Worm (Caenorhabditis elegans) whole organism, young adult: ENCODE data around the gene T14G10.8.

ENCODE experiments used
- B0019.2 ChIP-seq: fragments of 200-800 bp; sonication (Bioruptor generic); conservative IDR thresholded peaks from 2 replicates; pipeline ENCODE4 v1.3.6; 2022; ENCODE audit warnings: missing genetic modification reagents, missing genetic modification characterization, missing compliant biosample characterization
- F33H1.4 ChIP-seq: fragments of 200-800 bp; sonication (Bioruptor generic); IDR thresholded peaks from 2 replicates; pipeline ENCODE4 v1.3.6; 2022; ENCODE audit warnings: missing genetic modification reagents, missing genetic modification characterization, missing compliant biosample characterization
- F57C9.4 ChIP-seq: sonication (generic microtip); optimal IDR thresholded peaks from 2 replicates; lab custom pipeline; 2017; ENCODE audit warnings: mild to moderate bottlenecking, missing genetic modification characterization, missing compliant biosample characterization
- K11D2.4 ChIP-seq: fragments of 200-800 bp; sonication (Bioruptor generic); IDR thresholded peaks from 2 replicates; pipeline ENCODE4 v1.3.6; 2022; ENCODE audit warnings: missing genetic modification reagents, missing genetic modification characterization, missing compliant biosample characterization
- Y53F4B.3 ChIP-seq: fragments of 200-800 bp; sonication (Bioruptor generic); IDR thresholded peaks from 2 replicates; pipeline ENCODE4 v1.3.6; 2022; ENCODE audit warnings: missing genetic modification reagents, missing genetic modification characterization, missing compliant biosample characterization
- Y56A3A.18 ChIP-seq: fragments of 200-800 bp; sonication (Bioruptor generic); IDR thresholded peaks from 2 replicates; pipeline ENCODE4 v1.3.6; 2022; ENCODE audit warnings: missing genetic modification reagents, missing genetic modification characterization, missing compliant biosample characterization
- Y95B8A.8 ChIP-seq: fragments of 200-800 bp; sonication (Bioruptor generic); IDR thresholded peaks from 2 replicates; pipeline ENCODE4 v1.3.6; 2022; ENCODE audit warnings: missing genetic modification reagents, missing genetic modification characterization, missing compliant biosample characterization
- aptf-2 ChIP-seq: fragments of 200-800 bp; sonication (Bioruptor generic); conservative IDR thresholded peaks from 2 replicates; pipeline ENCODE4 v1.3.6; 2022; ENCODE audit warnings: missing genetic modification reagents, missing genetic modification characterization, missing compliant biosample characterization
- attf-3 ChIP-seq: fragments of 200-800 bp; sonication (Bioruptor generic); conservative IDR thresholded peaks from 2 replicates; pipeline ENCODE4 v1.3.6; 2022; ENCODE audit warnings: missing genetic modification reagents, missing genetic modification characterization, missing compliant biosample characterization
- ceh-79 ChIP-seq: sonication (generic microtip); optimal IDR thresholded peaks from 2 replicates; lab custom pipeline; 2017; ENCODE audit warnings: mild to moderate bottlenecking, missing genetic modification characterization, missing compliant biosample characterization
- die-1 ChIP-seq: sonication (generic microtip); optimal IDR thresholded peaks from 2 replicates; lab custom pipeline; 2016; ENCODE audit warnings: missing genotype, mild to moderate bottlenecking, missing genetic modification characterization, missing compliant biosample characterization
- egrh-3 ChIP-seq: fragments of 200-800 bp; sonication (Bioruptor generic); IDR thresholded peaks from 2 replicates; pipeline ENCODE4 v1.3.6; 2022; ENCODE audit warnings: missing genetic modification reagents, missing genetic modification characterization, missing compliant biosample characterization
- hlh-12 ChIP-seq: sonication (generic microtip); optimal IDR thresholded peaks from 2 replicates; lab custom pipeline; 2016; ENCODE audit warnings: missing genetic modification characterization, missing compliant biosample characterization
- hlh-26 ChIP-seq: fragments of 200-800 bp; sonication (Bioruptor generic); conservative IDR thresholded peaks from 2 replicates; pipeline ENCODE4 v1.3.6; 2022; ENCODE audit warnings: missing genetic modification reagents, missing genetic modification characterization, missing compliant biosample characterization
- hmg-20 ChIP-seq: fragments of 200-800 bp; sonication (Bioruptor generic); IDR thresholded peaks from 2 replicates; pipeline ENCODE4 v1.3.6; 2022; ENCODE audit warnings: missing genetic modification reagents, missing genetic modification characterization, missing compliant biosample characterization
- let-526 ChIP-seq: fragments of 200-800 bp; sonication (Bioruptor generic); IDR thresholded peaks from 2 replicates; pipeline ENCODE4 v1.3.6; 2022; ENCODE audit warnings: missing genetic modification reagents, missing genetic modification characterization, missing compliant biosample characterization
- let-607 ChIP-seq, 2 experiments: fragments of 200-800 bp in 1 of 2; sonication (Bioruptor generic) in 1 of 2; sonication (generic microtip) in 1 of 2; optimal IDR thresholded peaks; 2 replicates each; lab custom pipeline; 2016 to 2018; ENCODE audit warnings: mild to moderate bottlenecking in 2 of 2, missing compliant biosample characterization in 2 of 2, missing genetic modification characterization in 2 of 2, moderate library complexity in 2 of 2, missing genotype in 1 of 2
- lin-40 ChIP-seq: sonication (generic microtip); optimal IDR thresholded peaks from 2 replicates; lab custom pipeline; 2016; ENCODE audit warnings: missing genetic modification characterization, mild to moderate bottlenecking, missing compliant biosample characterization, missing genotype, missing genetic modification reagents
- lsl-1 ChIP-seq: fragments of 200-800 bp; sonication (Bioruptor generic); optimal IDR thresholded peaks from 2 replicates; lab custom pipeline; 2018; ENCODE audit warnings: mild to moderate bottlenecking, missing genetic modification characterization, moderate library complexity, missing compliant biosample characterization
- madf-6 ChIP-seq: fragments of 200-800 bp; sonication (Bioruptor generic); IDR thresholded peaks from 2 replicates; pipeline ENCODE4 v1.3.6; 2022; ENCODE audit warnings: missing genetic modification reagents, missing genetic modification characterization, missing compliant biosample characterization
- mes-4 ChIP-seq: sonication (generic microtip); optimal IDR thresholded peaks from 2 replicates; lab custom pipeline; 2016; ENCODE audit warnings: missing genotype, missing genetic modification characterization, missing compliant biosample characterization
- mxl-1 ChIP-seq: sonication (generic microtip); optimal IDR thresholded peaks from 2 replicates; lab custom pipeline; 2016; ENCODE audit warnings: missing genetic modification characterization, missing compliant biosample characterization
- nfya-1 ChIP-seq: sonication (generic microtip); optimal IDR thresholded peaks from 2 replicates; lab custom pipeline; 2017; ENCODE audit warnings: antibody characterized with exemption, missing compliant biosample characterization, missing genetic modification characterization, borderline replicate concordance; ENCODE audit not compliant: insufficient read depth
- nfyb-1 ChIP-seq: fragments of 200-800 bp; sonication (Bioruptor generic); IDR thresholded peaks from 2 replicates; pipeline ENCODE4 v1.3.6; 2022; ENCODE audit warnings: missing genetic modification reagents, missing genetic modification characterization, missing compliant biosample characterization
- nhr-80 ChIP-seq: sonication (generic microtip); optimal IDR thresholded peaks from 2 replicates; lab custom pipeline; 2016; ENCODE audit warnings: missing genetic modification characterization, missing compliant biosample characterization
- pha-4 ChIP-seq: fragments of 150-350 bp; sonication (generic microtip); optimal IDR thresholded peaks from 2 replicates; lab custom pipeline; 2014; ENCODE audit warnings: missing biosample characterization, missing genetic modification reagents, missing genetic modification characterization
- snpc-1.3 ChIP-seq: sonication (generic microtip); optimal IDR thresholded peaks from 2 replicates; lab custom pipeline; 2017; ENCODE audit warnings: missing genetic modification characterization, mild to moderate bottlenecking, missing compliant biosample characterization, antibody characterized with exemption, moderate library complexity, missing genotype, missing genetic modification reagents; ENCODE audit not compliant: insufficient read depth
- tlf-1 ChIP-seq: fragments of 200-800 bp; sonication (Bioruptor generic); optimal IDR thresholded peaks from 2 replicates; lab custom pipeline; 2018; ENCODE audit warnings: mild to moderate bottlenecking, missing genetic modification characterization, missing compliant biosample characterization
- zfh-2 ChIP-seq: fragments of 200-800 bp; sonication (Bioruptor generic); conservative IDR thresholded peaks from 2 replicates; pipeline ENCODE4 v1.3.6; 2022; ENCODE audit warnings: missing genetic modification reagents, missing genetic modification characterization, missing compliant biosample characterization
- ztf-18 ChIP-seq: sonication (generic microtip); optimal IDR thresholded peaks from 2 replicates; lab custom pipeline; 2016; ENCODE audit warnings: missing genotype, mild to moderate bottlenecking, missing genetic modification characterization, missing compliant biosample characterization
- ztf-25 ChIP-seq: fragments of 200-800 bp; sonication (Bioruptor generic); IDR thresholded peaks from 2 replicates; pipeline ENCODE4 v1.3.6; 2022; ENCODE audit warnings: missing genetic modification reagents, missing genetic modification characterization, missing compliant biosample characterization

The T14G10.8 gene

DNA sequence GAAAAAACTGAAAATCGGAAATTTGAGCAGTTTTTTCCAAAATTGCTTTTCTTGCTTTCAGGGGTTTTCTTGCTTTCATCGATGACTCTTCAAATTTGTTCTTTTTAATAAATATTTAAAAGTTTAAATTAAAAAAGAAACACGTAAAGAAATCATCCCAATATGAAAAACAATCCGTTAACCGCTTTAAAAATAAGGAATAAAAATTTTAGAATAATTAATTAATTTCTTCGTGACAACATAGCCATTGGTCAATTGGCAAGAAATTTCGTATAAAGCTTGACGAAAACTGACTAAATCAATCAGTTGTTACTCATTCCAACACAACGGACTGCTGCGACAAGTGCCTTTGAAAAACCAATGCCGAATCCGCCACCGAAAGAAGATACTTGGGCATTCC lies 34.2 kb downstream of the T14G10.8 start, which contains the start of gene nsph-3.2:
TSS of gene nsph-3.2 (plus strand) at position 301 of the 400 bp plus-strand sequence.
- TF ChIP-seq lsl-1 (GFP tag; lab: Kevin White, UChicago): no peak
- no peak for TF ChIP-seq hlh-26 (GFP tag; lab: Robert Waterston, UW)
- TF ChIP-seq hlh-12 (tag; lab: Kevin White, UChicago): no peak
- no peak for TF ChIP-seq B0019.2 (GFP tag; lab: Robert Waterston, UW)
- TF ChIP-seq Y95B8A.8 (GFP tag; lab: Robert Waterston, UW): no peak
- TF ChIP-seq let-607 (tag; optimal IDR thresholded peaks at IDR 0.05; lab: Kevin White, UChicago): no peak
- no peak for TF ChIP-seq F57C9.4 (tag; lab: Kevin White, UChicago)
- TF ChIP-seq, all 124 proteins: peak for 0

DNA sequence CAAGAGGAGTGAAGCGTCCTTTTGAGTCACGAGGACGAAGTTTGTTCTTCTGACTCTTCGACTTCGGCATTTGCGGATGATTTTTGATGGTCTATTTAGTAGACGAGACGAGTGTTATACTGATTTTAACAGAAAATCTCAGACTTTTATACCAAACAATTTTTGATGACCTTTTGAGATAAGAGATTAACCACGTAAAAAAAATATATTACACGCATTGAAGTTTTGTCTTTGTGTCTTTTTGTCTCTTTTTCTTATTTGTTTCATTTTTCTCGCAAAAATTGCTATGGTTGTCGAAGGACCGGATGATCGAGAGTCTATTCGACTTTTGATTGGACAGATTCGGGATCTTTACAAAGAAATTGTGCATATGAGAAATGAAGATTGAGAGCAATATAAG lies 35.3 kb downstream of the T14G10.8 start, which contains the start of gene spch-1:
TSS of gene spch-1 (minus strand) at position 101 of the 400 bp plus-strand sequence.
- no peak for TF ChIP-seq snpc-1.3 (tag; lab: Kevin White, UChicago)

ce11 chrIV:10110870-10111269 lies 35.9 kb downstream of the T14G10.8 start:
- TF ChIP-seq die-1: no peak
- no peak for TF ChIP-seq K11D2.4 (GFP tag; lab: Robert Waterston, UW)
- TF ChIP-seq madf-6 (GFP tag; lab: Robert Waterston, UW): no peak
- TF ChIP-seq B0019.2 (GFP tag; lab: Robert Waterston, UW): no peak
- peak; percentile 82; the same call in 1 of the 2 replicates for TF ChIP-seq egrh-3
- TF ChIP-seq tlf-1 (GFP tag; lab: Kevin White, UChicago): no peak
- no peak for TF ChIP-seq let-526 (GFP tag; lab: Robert Waterston, UW)
- TF ChIP-seq nfyb-1 (GFP tag; lab: Robert Waterston, UW): no peak
- no peak for TF ChIP-seq pha-4 (tag; lab: Kevin White, UChicago)
- TF ChIP-seq nhr-80 (tag; lab: Kevin White, UChicago): no peak
- TF ChIP-seq aptf-2: no peak
- peak; percentile 87 for TF ChIP-seq zfh-2 (GFP tag; lab: Robert Waterston, UW)
- TF ChIP-seq F33H1.4 (GFP tag; lab: Robert Waterston, UW): no peak
- no peak for TF ChIP-seq mxl-1 (tag; lab: Kevin White, UChicago)

- TF ChIP-seq egrh-3 (no peak), lin-40 (tag; lab: Kevin White, UChicago) (no peak), ztf-18 (tag; lab: Kevin White, UChicago) (no peak)
Observed at ce11 chrIV:10110417-10110816, 36.4 kb downstream of the T14G10.8 start, which contains the start of gene egl-38. egl-38 (minus strand) TSS chrIV:10110517.

DNA sequence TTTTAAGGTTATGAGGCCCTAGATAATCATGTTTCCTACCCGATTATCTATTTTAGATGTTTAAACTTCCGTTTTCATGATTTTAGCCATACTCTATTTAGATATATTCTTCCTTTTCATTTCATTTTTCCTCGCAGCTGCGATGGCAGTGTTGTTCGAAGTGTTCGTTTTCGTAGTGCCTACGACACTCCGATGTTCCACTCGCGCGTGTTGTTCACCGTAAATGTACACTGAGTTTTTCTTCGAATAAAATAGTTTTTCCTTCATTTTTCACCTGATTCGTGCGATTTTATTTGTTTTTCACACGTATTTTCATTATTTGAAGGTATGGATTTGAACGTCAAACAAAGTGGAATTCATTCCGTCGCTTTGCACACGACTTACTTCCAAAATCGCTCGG lies 49.9 kb downstream of the T14G10.8 start, which contains the start of gene dis-3:
TSS of gene dis-3 (plus strand) at position 322 of the 400 bp plus-strand sequence.
- no peak for TF ChIP-seq Y53F4B.3
- no peak for TF ChIP-seq mes-4 (tag; lab: Kevin White, UChicago)
- TF ChIP-seq ceh-79 (tag; lab: Kevin White, UChicago): no peak
- TF ChIP-seq hmg-20 (GFP tag; lab: Robert Waterston, UW): no peak
- peak; percentile 88 for TF ChIP-seq attf-3 (GFP tag; lab: Robert Waterston, UW)
- TF ChIP-seq nfya-1 (tag; lab: Kevin White, UChicago): no peak
- TF ChIP-seq Y56A3A.18 (GFP tag; lab: Robert Waterston, UW): no peak
- TF ChIP-seq ztf-25 (GFP tag; lab: Robert Waterston, UW): no peak
- TF ChIP-seq Y95B8A.8 (GFP tag; lab: Robert Waterston, UW): no peak
